Fruit fly (Drosophila melanogaster) whole organism: ENCODE data around the gene CG13887.

Experiments
- CG8478 ChIP-seq: fragments of >200 bp; optimal IDR thresholded peaks from 2 replicates; lab custom pipeline; 2018; ENCODE audit warnings: inconsistent platforms
- EcR ChIP-seq, 2 experiments: fragments of >200 bp; optimal IDR thresholded peaks; 2 replicates each; lab custom pipeline; 2017; ENCODE audit warnings: missing biosample characterization in 2 of 2, missing genetic modification characterization in 2 of 2, missing genetic modification reagents in 2 of 2
- pan ChIP-seq: fragments of >200 bp; optimal IDR thresholded peaks from 2 replicates; lab custom pipeline; 2017
- psq ChIP-seq: fragments of >200 bp; optimal IDR thresholded peaks from 2 replicates; lab custom pipeline; 2017
- usp ChIP-seq: fragments of >200 bp; optimal IDR thresholded peaks from 2 replicates; lab custom pipeline; 2017; ENCODE audit warnings: missing biosample characterization, missing genetic modification characterization, mixed read lengths

- TF ChIP-seq psq (lab: Kevin White, UChicago) (no peak), usp (no peak), CG8478 (lab: Kevin White, UChicago) (no peak), EcR (GFP tag; optimal IDR thresholded peaks at IDR 0.05; lab: Kevin White, UChicago) (no peak), pan (lab: Kevin White, UChicago) (no peak)
These were observed 23.8 kb upstream of the CG13887 start for dm6 chr3L:813911-814310.
